Worm (Caenorhabditis elegans) whole organism, L4/young adult: ENCODE measurements around the gene F12A10.1.

Experiments
- W03F9.2 ChIP-seq: fragments of 150-350 bp; optimal IDR thresholded peaks from 2 replicates; lab custom pipeline; 2014; ENCODE audit warnings: missing biosample characterization, missing genetic modification characterization
- dao-5 ChIP-seq: sonication (generic microtip); optimal IDR thresholded peaks from 2 replicates; lab custom pipeline; 2016; ENCODE audit warnings: missing genotype, missing genetic modification characterization, moderate library complexity, missing compliant biosample characterization
- him-1 ChIP-seq: sonication (generic microtip); optimal IDR thresholded peaks from 2 replicates; lab custom pipeline; 2016; ENCODE audit warnings: missing genotype, missing genetic modification reagents, missing genetic modification characterization, missing compliant biosample characterization

ce11 chrII:5537524-5537923 lies 41.2 kb downstream of the F12A10.1 start, which contains the start of gene C17C3.11:
- no peak for TF ChIP-seq dao-5 (tag; lab: Kevin White, UChicago)
- TF ChIP-seq W03F9.2, result no peak
- no peak for TF ChIP-seq him-1 (tag; lab: Kevin White, UChicago)
